Fruit fly (Drosophila melanogaster) whole organism, embryonic: ENCODE results near the gene Ror.

ENCODE experiments used
- CG10267 ChIP-seq: fragments of 200-800 bp; sonication (Bioruptor generic); optimal IDR thresholded peaks from 2 replicates; lab custom pipeline; 2018; ENCODE audit warnings: missing biosample characterization, mild to moderate bottlenecking, missing genetic modification characterization, moderate library complexity
- CG10979 ChIP-seq: fragments of 200-800 bp; sonication (Bioruptor generic); optimal IDR thresholded peaks from 2 replicates; lab custom pipeline; 2018; ENCODE audit warnings: missing biosample characterization, mild to moderate bottlenecking, missing genetic modification characterization, moderate library complexity
- CG11723 ChIP-seq: fragments of 200-800 bp; sonication (Bioruptor generic); optimal IDR thresholded peaks from 2 replicates; lab custom pipeline; 2017; ENCODE audit warnings: missing biosample characterization, mild to moderate bottlenecking, missing genetic modification characterization
- CG14860 ChIP-seq: fragments of 200-800 bp; sonication (Bioruptor generic); IDR thresholded peaks from 3 replicates; pipeline ENCODE4 v1.3.6; 2022; ENCODE audit warnings: missing biosample characterization, missing genetic modification characterization; ENCODE audit not compliant: partially characterized antibody
- CG15073 ChIP-seq: fragments of 200-800 bp; sonication (Bioruptor generic); optimal IDR thresholded peaks from 2 replicates; lab custom pipeline; 2016; ENCODE audit warnings: missing biosample characterization, missing genetic modification characterization
- CG17612 ChIP-seq: fragments of 200-800 bp; sonication (Bioruptor generic); IDR thresholded peaks from 2 replicates; pipeline ENCODE4 v1.3.6; 2022; ENCODE audit warnings: missing biosample characterization, missing genetic modification characterization
- CG2199 ChIP-seq: fragments of 200-800 bp; sonication (Bioruptor generic); IDR thresholded peaks from 3 replicates; pipeline ENCODE4 v1.3.6; 2022; ENCODE audit warnings: missing biosample characterization, missing genetic modification characterization
- CG33213 ChIP-seq: fragments of 200-800 bp; sonication (Bioruptor generic); optimal IDR thresholded peaks from 3 replicates; lab custom pipeline; 2016; ENCODE audit warnings: missing biosample characterization, missing genetic modification characterization
- CG34224 ChIP-seq: fragments of 200-800 bp; sonication (Bioruptor generic); IDR thresholded peaks from 3 replicates; pipeline ENCODE4 v1.3.6; 2022; ENCODE audit warnings: missing biosample characterization, missing genetic modification characterization; ENCODE audit not compliant: partially characterized antibody
- CG34422 ChIP-seq: fragments of 200-800 bp; sonication (Bioruptor generic); IDR thresholded peaks from 3 replicates; pipeline ENCODE4 v1.3.6; 2022; ENCODE audit warnings: missing biosample characterization, missing genetic modification characterization
- CG42726 ChIP-seq: fragments of 200-800 bp; sonication (Bioruptor generic); IDR thresholded peaks from 2 replicates; pipeline ENCODE4 v1.3.6; 2022; ENCODE audit warnings: missing biosample characterization, missing genetic modification characterization; ENCODE audit not compliant: partially characterized antibody
- CG4360 ChIP-seq: fragments of 200-800 bp; sonication (Bioruptor generic); IDR thresholded peaks from 2 replicates; pipeline ENCODE4 v1.3.6; 2022; ENCODE audit warnings: missing biosample characterization, missing genetic modification characterization
- CG4617 ChIP-seq: fragments of 200-800 bp; sonication (Bioruptor generic); optimal IDR thresholded peaks from 3 replicates; lab custom pipeline; 2016; ENCODE audit warnings: missing biosample characterization, missing genetic modification characterization, borderline replicate concordance
- CG5245 ChIP-seq: fragments of 200-800 bp; sonication (Bioruptor generic); optimal IDR thresholded peaks from 3 replicates; lab custom pipeline; 2016; ENCODE audit warnings: missing biosample characterization, missing genetic modification characterization
- CG7786 ChIP-seq: fragments of 200-800 bp; sonication (Bioruptor generic); optimal IDR thresholded peaks from 2 replicates; lab custom pipeline; 2016; ENCODE audit warnings: missing biosample characterization, missing genetic modification characterization
- CG7963 ChIP-seq: fragments of 200-800 bp; sonication (Bioruptor generic); IDR thresholded peaks from 3 replicates; pipeline ENCODE4 v1.3.6; 2022; ENCODE audit warnings: missing biosample characterization, missing genetic modification characterization; ENCODE audit not compliant: partially characterized antibody
- CG8281 ChIP-seq: fragments of 200-800 bp; sonication (Bioruptor generic); optimal IDR thresholded peaks from 2 replicates; lab custom pipeline; 2018; ENCODE audit warnings: missing biosample characterization, mild to moderate bottlenecking, missing genetic modification characterization, moderate library complexity
- CG8290 ChIP-seq, 3 experiments: fragments of 200-800 bp; sonication (Bioruptor generic); optimal IDR thresholded peaks; 2 replicates each; lab custom pipeline; 2016 to 2019; ENCODE audit warnings: missing biosample characterization in 3 of 3, missing genetic modification characterization in 3 of 3, mild to moderate bottlenecking in 2 of 3, moderate library complexity in 1 of 3
- CG8388 ChIP-seq: fragments of 200-800 bp; sonication (Bioruptor generic); optimal IDR thresholded peaks from 2 replicates; lab custom pipeline; 2019; ENCODE audit warnings: missing biosample characterization, mild to moderate bottlenecking, missing genetic modification characterization, moderate library complexity
- CG8944 ChIP-seq: fragments of 200-800 bp; sonication (Bioruptor generic); optimal IDR thresholded peaks from 3 replicates; lab custom pipeline; 2016; ENCODE audit warnings: missing biosample characterization, missing genetic modification characterization
- CG9817 ChIP-seq: fragments of 200-800 bp; sonication (Bioruptor generic); optimal IDR thresholded peaks from 2 replicates; lab custom pipeline; 2018; ENCODE audit warnings: missing biosample characterization, mild to moderate bottlenecking, missing genetic modification characterization, moderate library complexity
- D19A ChIP-seq: fragments of 200-800 bp; optimal IDR thresholded peaks from 3 replicates; lab custom pipeline; 2019; ENCODE audit warnings: missing biosample characterization, mild to moderate bottlenecking, missing genetic modification characterization, moderate library complexity
- Dbx ChIP-seq: fragments of 200-800 bp; sonication (Bioruptor generic); IDR thresholded peaks from 3 replicates; pipeline ENCODE4 v1.3.6; 2022; ENCODE audit warnings: missing biosample characterization, missing genetic modification characterization
- Dip2 ChIP-seq: fragments of 200-800 bp; sonication (Bioruptor generic); IDR thresholded peaks from 2 replicates; pipeline ENCODE4 v1.3.6; 2022; ENCODE audit warnings: missing biosample characterization, missing genetic modification characterization
- Doc3 ChIP-seq: fragments of 200-800 bp; sonication (Bioruptor generic); IDR thresholded peaks from 3 replicates; pipeline ENCODE4 v1.3.6; 2022; ENCODE audit warnings: missing biosample characterization, missing genetic modification characterization; ENCODE audit not compliant: partially characterized antibody
- GATAe ChIP-seq: fragments of 200-800 bp; sonication (Bioruptor generic); conservative IDR thresholded peaks from 2 replicates; pipeline ENCODE4 v1.3.6; 2022; ENCODE audit warnings: missing biosample characterization, missing genetic modification characterization
- MBD-R2 ChIP-seq: fragments of 200-800 bp; sonication (Bioruptor generic); IDR thresholded peaks from 2 replicates; pipeline ENCODE4 v1.3.6; 2022; ENCODE audit warnings: missing biosample characterization, missing genetic modification characterization
- MESR4 ChIP-seq: fragments of 200-800 bp; sonication (Bioruptor generic); optimal IDR thresholded peaks from 2 replicates; lab custom pipeline; 2018; ENCODE audit warnings: missing biosample characterization, mild to moderate bottlenecking, missing genetic modification characterization, moderate library complexity
- Ravus ChIP-seq: fragments of 200-800 bp; sonication (Bioruptor generic); IDR thresholded peaks from 2 replicates; pipeline ENCODE4 v1.3.6; 2022; ENCODE audit warnings: missing biosample characterization, missing genetic modification characterization
- Rfx ChIP-seq: fragments of 200-800 bp; sonication (Bioruptor generic); IDR thresholded peaks from 2 replicates; pipeline ENCODE4 v1.3.6; 2022; ENCODE audit warnings: missing biosample characterization, missing genetic modification characterization
- Taf1 ChIP-seq: fragments of 200-800 bp; sonication (Bioruptor generic); IDR thresholded peaks from 2 replicates; pipeline ENCODE4 v1.3.6; 2022; ENCODE audit warnings: missing biosample characterization, missing genetic modification characterization
- Xbp1 ChIP-seq: fragments of 200-800 bp; sonication (Bioruptor generic); optimal IDR thresholded peaks from 3 replicates; lab custom pipeline; 2016; ENCODE audit warnings: missing biosample characterization, mild to moderate bottlenecking, missing genetic modification characterization
- Xrp1 ChIP-seq: fragments of 200-800 bp; sonication (Bioruptor generic); IDR thresholded peaks from 2 replicates; pipeline ENCODE4 v1.3.6; 2022; ENCODE audit warnings: missing biosample characterization, missing genetic modification characterization
- amos ChIP-seq: fragments of 200-800 bp; sonication (Bioruptor generic); IDR thresholded peaks from 2 replicates; pipeline ENCODE4 v1.3.6; 2022; ENCODE audit warnings: missing biosample characterization, missing genetic modification characterization; ENCODE audit not compliant: partially characterized antibody
- croc ChIP-seq: fragments of 200-800 bp; sonication (Bioruptor generic); conservative IDR thresholded peaks from 3 replicates; pipeline ENCODE4 v1.3.6; 2022; ENCODE audit warnings: missing biosample characterization, missing genetic modification characterization
- dm ChIP-seq: fragments of 200-800 bp; sonication (Bioruptor generic); optimal IDR thresholded peaks from 3 replicates; lab custom pipeline; 2016; ENCODE audit warnings: missing biosample characterization, missing genetic modification characterization
- dpn ChIP-seq, 2 experiments: fragments of 200-800 bp; sonication (Bioruptor generic); optimal IDR thresholded peaks; 3 replicates each; lab custom pipeline; 2016; ENCODE audit warnings: missing biosample characterization in 2 of 2, missing genetic modification characterization in 2 of 2
- exex ChIP-seq: fragments of 200-800 bp; sonication (Bioruptor generic); optimal IDR thresholded peaks from 4 replicates; lab custom pipeline; 2018; ENCODE audit warnings: missing biosample characterization, mild to moderate bottlenecking, missing genetic modification characterization, moderate library complexity
- eyg ChIP-seq: fragments of 200-800 bp; sonication (Bioruptor generic); optimal IDR thresholded peaks from 3 replicates; lab custom pipeline; 2016; ENCODE audit warnings: missing biosample characterization, missing genetic modification characterization
- hb ChIP-seq: fragments of 200-800 bp; sonication (Bioruptor generic); IDR thresholded peaks from 3 replicates; pipeline ENCODE4 v1.3.6; 2022; ENCODE audit warnings: missing biosample characterization, missing genetic modification characterization; ENCODE audit not compliant: partially characterized antibody
- hkb ChIP-seq, 2 experiments: fragments of 200-800 bp in 1 of 2; fragments of >200 bp in 1 of 2; sonication (Bioruptor generic) in 1 of 2; IDR thresholded peaks in 1 of 2; optimal IDR thresholded peaks in 1 of 2; 2 replicates each; pipeline versions ENCODE4 v1.3.6 to Lab custom; 2017 to 2022; ENCODE audit warnings: missing biosample characterization in 1 of 2, missing genetic modification characterization in 1 of 2
- ken ChIP-seq: fragments of 200-800 bp; sonication (Bioruptor generic); IDR thresholded peaks from 3 replicates; pipeline ENCODE4 v1.3.6; 2022; ENCODE audit warnings: missing biosample characterization, missing genetic modification characterization
- otp ChIP-seq: fragments of 200-800 bp; sonication (Bioruptor generic); IDR thresholded peaks from 3 replicates; pipeline ENCODE4, ENCODE4 v1.3.6; 2022; ENCODE audit warnings: missing biosample characterization, missing genetic modification characterization
- pan ChIP-seq, 4 experiments: fragments of >200 bp in 3 of 4; fragments of 200-800 bp in 1 of 4; sonication (Bioruptor generic) in 1 of 4; optimal IDR thresholded peaks in 3 of 4; IDR thresholded peaks in 1 of 4; 2 replicates each; pipeline versions ENCODE4 v1.3.6 to Lab custom; 2017 to 2022; ENCODE audit warnings: missing biosample characterization in 2 of 4, missing genetic modification characterization in 2 of 4, mixed read lengths in 1 of 4
- slou ChIP-seq: fragments of 200-800 bp; sonication (Bioruptor generic); optimal IDR thresholded peaks from 3 replicates; lab custom pipeline; 2016; ENCODE audit warnings: missing biosample characterization, missing genetic modification characterization
- ssp ChIP-seq: fragments of 200-800 bp; sonication (Bioruptor generic); IDR thresholded peaks from 2 replicates; pipeline ENCODE4 v1.3.6; 2022; ENCODE audit warnings: missing biosample characterization, missing genetic modification characterization
- trem ChIP-seq: fragments of 200-800 bp; optimal IDR thresholded peaks from 3 replicates; lab custom pipeline; 2019; ENCODE audit warnings: missing biosample characterization, mild to moderate bottlenecking, missing genetic modification characterization, moderate library complexity
- unc-4 ChIP-seq: fragments of 200-800 bp; sonication (Bioruptor generic); IDR thresholded peaks from 2 replicates; pipeline ENCODE4 v1.3.6; 2022; ENCODE audit warnings: missing biosample characterization, missing genetic modification characterization; ENCODE audit not compliant: partially characterized antibody
- zen ChIP-seq: fragments of 200-800 bp; sonication (Bioruptor generic); optimal IDR thresholded peaks from 3 replicates; lab custom pipeline; 2018; ENCODE audit warnings: missing biosample characterization, mild to moderate bottlenecking, missing genetic modification characterization, moderate library complexity

Gene Ror

DNA sequence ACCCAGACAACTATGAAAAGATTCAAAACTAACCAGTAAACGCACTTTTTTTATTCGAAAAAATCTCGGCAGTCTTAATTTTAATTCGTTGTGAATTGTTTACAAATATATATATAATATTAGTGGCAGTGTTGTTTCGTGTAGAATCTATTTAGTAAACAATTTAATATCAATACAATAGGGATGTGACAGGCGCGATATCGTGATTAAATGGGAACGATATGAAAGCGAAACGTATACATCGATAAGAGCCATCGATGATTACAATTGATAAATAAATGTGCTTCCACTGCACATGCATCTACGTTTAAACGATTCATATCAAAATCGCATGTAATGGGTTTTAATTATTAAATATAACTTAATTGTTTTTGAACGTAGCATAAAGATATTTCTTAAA lies 25.7 kb downstream of the Ror start (continued):
- TF ChIP-seq zen (tag; lab: Kevin White, UChicago) (no peak), CG17612 (no peak), CG10979 (tag; lab: Kevin White, UChicago) (no peak), slou (no peak), eyg (GFP tag; lab: Kevin White, UChicago) (no peak), MBD-R2 (peak; percentile 37; the same call in 1 of the 2 replicates), CG34422 (no peak), exex (tag; lab: Kevin White, UChicago) (no peak), pan (optimal IDR thresholded peaks at IDR 0.05; lab: Kevin White, UChicago) (no peak), pan (GFP tag; optimal IDR thresholded peaks at IDR 0.05 in 1 of 2, IDR thresholded peaks at IDR 0.05 in 1 of 2) (no peak), Dip2 (GFP tag; lab: Robert Waterston, UW) (no peak), ken (GFP tag; lab: Robert Waterston, UW) (no peak), amos (peak; percentile 96), hb (GFP tag; lab: Robert Waterston, UW) (peak; percentile 82), CG8388 (GFP tag; lab: Kevin White, UChicago) (no peak), CG2199 (GFP tag; lab: Robert Waterston, UW) (no peak), CG42726 (GFP tag; lab: Robert Waterston, UW) (peak; percentile 97), dm (GFP tag; lab: Kevin White, UChicago) (no peak), CG9817 (tag; lab: Kevin White, UChicago) (no peak), Dbx (GFP tag; lab: Robert Waterston, UW) (no peak), CG7786 (GFP tag; lab: Kevin White, UChicago) (no peak), Xrp1 (GFP tag; lab: Robert Waterston, UW) (no peak), Taf1 (GFP tag; lab: Robert Waterston, UW) (no peak), CG10267 (tag; lab: Kevin White, UChicago) (peak; percentile 17), croc (GFP tag; lab: Robert Waterston, UW) (no peak)

DNA sequence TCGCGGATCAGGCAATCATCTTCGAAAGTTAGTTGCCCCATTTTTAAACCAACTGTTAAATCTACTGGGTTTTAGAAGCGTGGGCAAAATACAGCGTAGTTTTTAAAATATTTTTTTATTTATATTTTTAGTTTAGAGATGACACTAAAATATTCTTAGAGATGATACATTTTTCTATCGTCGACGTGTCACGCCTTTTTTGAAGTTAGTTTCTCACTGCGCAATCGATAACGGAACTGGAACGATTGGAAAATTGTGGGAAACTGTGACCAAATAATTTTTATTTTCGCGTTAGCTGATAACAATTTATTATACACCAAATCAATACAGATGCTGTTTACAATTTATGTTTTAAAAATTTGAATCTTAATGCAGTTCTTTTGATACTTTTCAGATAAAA lies 27.0 kb downstream of the Ror start, which contains the start of gene Utx:
Utx (minus strand) TSS at position 154 of the 400 bp plus-strand sequence.
- no peak for TF ChIP-seq CG11723 (GFP tag; lab: Kevin White, UChicago)
- TF ChIP-seq CG8290 (GFP tag; optimal IDR thresholded peaks at IDR 0.05; lab: Kevin White, UChicago), result peak; percentile 5
- TF ChIP-seq CG8290 (tag; optimal IDR thresholded peaks at IDR 0.05; lab: Kevin White, UChicago), result no peak
- TF ChIP-seq ssp (GFP tag; lab: Robert Waterston, UW), result peak; percentile 94
- no peak for TF ChIP-seq dpn (GFP tag; optimal IDR thresholded peaks at IDR 0.05; lab: Kevin White, UChicago)
- TF ChIP-seq GATAe (GFP tag; lab: Robert Waterston, UW), result no peak
- peak; percentile 31 for TF ChIP-seq MESR4
- no peak for TF ChIP-seq otp (GFP tag; lab: Robert Waterston, UW)
- no peak for TF ChIP-seq Ravus (GFP tag; lab: Robert Waterston, UW)
- no peak for TF ChIP-seq hkb (optimal IDR thresholded peaks at IDR 0.05; lab: Kevin White, UChicago)
- 0 out of 2 replicates have a peak, but pooled peaks have one; percentile 18 for TF ChIP-seq hkb (GFP tag; IDR thresholded peaks at IDR 0.05; lab: Robert Waterston, UW)
- TF ChIP-seq D19A (tag; lab: Kevin White, UChicago), result no peak
- TF ChIP-seq CG8281 (tag; lab: Kevin White, UChicago), result no peak
- peak; percentile 79 for TF ChIP-seq Doc3 (GFP tag; lab: Robert Waterston, UW)
- TF ChIP-seq unc-4, result peak; percentile 75
- TF ChIP-seq CG8944 (GFP tag; lab: Kevin White, UChicago), result no peak
- TF ChIP-seq CG34224 (GFP tag; lab: Robert Waterston, UW), result peak; percentile 81
- peak; percentile 23; the same call in 1 of the 3 replicates for TF ChIP-seq Dbx (GFP tag; lab: Robert Waterston, UW)
- TF ChIP-seq Rfx (GFP tag; lab: Robert Waterston, UW), result peak; percentile 39; the same call in 1 of the 2 replicates
- no peak for TF ChIP-seq CG4360 (GFP tag; lab: Robert Waterston, UW)
- peak; percentile 51; the same call in 1 of the 3 replicates for TF ChIP-seq CG7963
- TF ChIP-seq Xbp1 (GFP tag; lab: Kevin White, UChicago), result peak; percentile 41
- TF ChIP-seq CG14860, result peak; percentile 75
- no peak for TF ChIP-seq CG33213 (GFP tag; lab: Kevin White, UChicago)
- TF ChIP-seq CG15073 (GFP tag; lab: Kevin White, UChicago), result no peak
- no peak for TF ChIP-seq CG5245 (GFP tag; lab: Kevin White, UChicago)
- TF ChIP-seq trem (tag; lab: Kevin White, UChicago), result peak; percentile 49
- TF ChIP-seq CG4617 (GFP tag; lab: Kevin White, UChicago), result peak; percentile 55
